Worm (Caenorhabditis elegans): ENCODE measurements around the gene duo-1.

duo-1 gene

ce11 chrV:11532964-11533363, 21.5 kb upstream of the duo-1 start (continued):
- TF ChIP-seq nhr-20 (tag; optimal IDR thresholded peaks at IDR 0.05) = peak; percentile 63
- TF ChIP-seq C04F5.9 (tag; optimal IDR thresholded peaks at IDR 0.05) = no peak
- no peak for TF ChIP-seq hpl-2 (GFP tag; optimal IDR thresholded peaks at IDR 0.05)
- peak; percentile 1 to 14 for TF ChIP-seq efl-1 (optimal IDR thresholded peaks at IDR 0.05)
- peak in 1 of 2 experiments; percentile 90 for TF ChIP-seq efl-1 (GFP tag; optimal IDR thresholded peaks at IDR 0.05 in 1 of 2)
- TF ChIP-seq lin-39 (tag; optimal IDR thresholded peaks at IDR 0.05) = no peak
- peak; percentile 100 for TF ChIP-seq blmp-1 (tag; optimal IDR thresholded peaks at IDR 0.05)
- TF ChIP-seq mab-9 (GFP tag; IDR thresholded peaks at IDR 0.05) = 0 out of 2 replicates have a peak, but pooled peaks have one; percentile 38
- TF ChIP-seq pag-3 (tag; optimal IDR thresholded peaks at IDR 0.05; ENCODE audit: borderline replicate concordance, insufficient read depth) = peak; percentile 59
- no peak for TF ChIP-seq lin-15B (tag; optimal IDR thresholded peaks at IDR 0.05)
- peak; percentile 41 for TF ChIP-seq rnt-1 (tag; optimal IDR thresholded peaks at IDR 0.05)
- peak; percentile 13 for TF ChIP-seq efl-3 (GFP tag; optimal IDR thresholded peaks at IDR 0.05)
- TF ChIP-seq nhr-47 (tag; optimal IDR thresholded peaks at IDR 0.05) = no peak
- TF ChIP-seq hlh-4 (tag; optimal IDR thresholded peaks at IDR 0.05) = no peak
- peak; percentile 60 for TF ChIP-seq nhr-90 (tag; optimal IDR thresholded peaks at IDR 0.05; ENCODE audit: poor library complexity)
- no peak for TF ChIP-seq nhr-77 (tag; optimal IDR thresholded peaks at IDR 0.05)
- peak in 1 of 2 experiments; percentile 57 for TF ChIP-seq mdl-1 (tag; optimal IDR thresholded peaks at IDR 0.05)
- TF ChIP-seq elt-3 (tag; optimal IDR thresholded peaks at IDR 0.05) = peak in 4 of 6 experiments; percentile 20 to 71 (median 39)
- TF ChIP-seq skn-1 (tag; optimal IDR thresholded peaks at IDR 0.05) = peak; percentile 27

- no peak for TF ChIP-seq nhr-12 (tag; optimal IDR thresholded peaks at IDR 0.05)
- peak; percentile 17 for TF ChIP-seq ceh-63 (GFP tag; optimal IDR thresholded peaks at IDR 0.05)
Observed at ce11 chrV:11533365-11533949, 21.0 kb upstream of the duo-1 start.

ce11 chrV:11534495-11535189, 19.8 kb upstream of the duo-1 start:
- TF ChIP-seq C34B4.2 (tag; optimal IDR thresholded peaks at IDR 0.05) = no peak
- TF ChIP-seq ces-1 (GFP tag; optimal IDR thresholded peaks at IDR 0.05) = no peak
- no peak for TF ChIP-seq nhr-237 (tag; optimal IDR thresholded peaks at IDR 0.05)
- peak; percentile 11 for TF ChIP-seq jun-1 (tag; optimal IDR thresholded peaks at IDR 0.05)
- TF ChIP-seq ceh-82 (tag; optimal IDR thresholded peaks at IDR 0.05) = no peak
- no peak for TF ChIP-seq hlh-4 (tag; optimal IDR thresholded peaks at IDR 0.05)
- TF ChIP-seq efl-3 (GFP tag; optimal IDR thresholded peaks at IDR 0.05) = no peak
- no peak for TF ChIP-seq fkh-10 (GFP tag; optimal IDR thresholded peaks at IDR 0.05)
- TF ChIP-seq skn-1 (tag; optimal IDR thresholded peaks at IDR 0.05) = no peak
- no peak for TF ChIP-seq efl-1 (optimal IDR thresholded peaks at IDR 0.05)
- peak in 1 of 2 experiments; percentile 78 for TF ChIP-seq efl-1 (GFP tag; optimal IDR thresholded peaks at IDR 0.05 in 1 of 2)
- TF ChIP-seq nhr-20 (tag; optimal IDR thresholded peaks at IDR 0.05) = peak; percentile 76
- TF ChIP-seq nhr-12 (tag; optimal IDR thresholded peaks at IDR 0.05) = no peak
- no peak for TF ChIP-seq ceh-8 (GFP tag; optimal IDR thresholded peaks at IDR 0.05)
- peak; percentile 99 for TF ChIP-seq blmp-1 (tag; optimal IDR thresholded peaks at IDR 0.05)
- peak in 5 of 6 experiments; percentile 64 to 90 (median 68) for TF ChIP-seq elt-3 (tag; optimal IDR thresholded peaks at IDR 0.05)
- no peak for TF ChIP-seq tbx-2 (tag; optimal IDR thresholded peaks at IDR 0.05)
- TF ChIP-seq rnt-1 (tag; optimal IDR thresholded peaks at IDR 0.05) = peak; percentile 48
- peak; percentile 6 for TF ChIP-seq unc-130 (tag; optimal IDR thresholded peaks at IDR 0.05)
- no peak for TF ChIP-seq zag-1 (tag; optimal IDR thresholded peaks at IDR 0.05)
- peak; percentile 65 for TF ChIP-seq ama-1 (optimal IDR thresholded peaks at IDR 0.05)
- TF ChIP-seq pag-3 (tag; optimal IDR thresholded peaks at IDR 0.05; ENCODE audit: borderline replicate concordance, insufficient read depth) = no peak
- TF ChIP-seq C04F5.9 (tag; optimal IDR thresholded peaks at IDR 0.05) = no peak
- TF ChIP-seq grh-1 (GFP tag; IDR thresholded peaks at IDR 0.05) = peak; percentile 10; the same call in 1 of the 2 replicates
- TF ChIP-seq isw-1 (GFP tag; IDR thresholded peaks at IDR 0.05) = no peak
- TF ChIP-seq vab-15 (tag; optimal IDR thresholded peaks at IDR 0.05) = no peak
- TF ChIP-seq hlh-17 (GFP tag; optimal IDR thresholded peaks at IDR 0.05; ENCODE audit: borderline replicate concordance) = no peak
- no peak for TF ChIP-seq snpc-4 (tag; optimal IDR thresholded peaks at IDR 0.05)
- no peak for TF ChIP-seq sox-4 (tag; optimal IDR thresholded peaks at IDR 0.05)
- TF ChIP-seq unc-62 (GFP tag; optimal IDR thresholded peaks at IDR 0.05) = no peak
- no peak for TF ChIP-seq zip-4 (GFP tag; optimal IDR thresholded peaks at IDR 0.05)
- peak; percentile 13 for TF ChIP-seq C16A3.4 (tag; optimal IDR thresholded peaks at IDR 0.05)
- TF ChIP-seq nhr-84 (tag; optimal IDR thresholded peaks at IDR 0.05) = no peak
- no peak for TF ChIP-seq lir-3 (tag; optimal IDR thresholded peaks at IDR 0.05; ENCODE audit: poor library complexity)
- no peak for TF ChIP-seq egl-27 (tag; optimal IDR thresholded peaks at IDR 0.05)
- TF ChIP-seq dsc-1 (tag; optimal IDR thresholded peaks at IDR 0.05) = no peak

All from whole organism, L1 larva.